Fruit fly (Drosophila melanogaster) whole organism, larva: Measurements from ENCODE around the gene CG44838.

Experiments used
- noc ChIP-seq: fragments of 200-800 bp; sonication (Bioruptor generic); optimal IDR thresholded peaks from 3 replicates; lab custom pipeline; 2019; ENCODE audit warnings: missing biosample characterization, mild to moderate bottlenecking, missing genetic modification characterization, moderate library complexity

The CG44838 gene

DNA sequence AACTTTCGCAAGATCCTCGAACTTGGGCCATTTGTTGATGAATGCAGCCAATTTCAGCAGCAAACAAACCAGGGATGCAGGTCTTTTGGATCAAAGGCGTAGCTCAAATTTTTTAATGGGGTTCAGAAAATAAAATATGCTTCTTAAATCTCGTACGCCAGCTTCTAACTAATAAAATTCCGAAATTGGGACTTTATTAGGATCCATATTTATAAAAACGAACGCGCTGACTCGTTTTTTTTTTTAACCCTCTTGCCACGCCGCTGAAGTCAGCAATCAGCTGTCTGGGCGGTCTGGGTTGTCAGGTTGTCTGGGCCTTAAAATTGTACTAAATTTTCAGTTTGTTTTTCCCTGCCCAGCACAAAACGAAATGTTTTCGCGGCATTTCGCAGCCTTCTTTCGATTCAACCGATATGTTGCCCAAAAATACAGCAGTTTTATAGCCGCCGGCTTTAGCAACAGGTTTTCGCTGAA lies 3.2 kb upstream of the CG44838 start, which contains the start of gene CG3437:
Gene CG3437, minus strand, starts transcription at position 51 of the 474 bp plus-strand sequence.
- peak; percentile 99 for TF ChIP-seq noc (tag; lab: Kevin White, UChicago)

DNA sequence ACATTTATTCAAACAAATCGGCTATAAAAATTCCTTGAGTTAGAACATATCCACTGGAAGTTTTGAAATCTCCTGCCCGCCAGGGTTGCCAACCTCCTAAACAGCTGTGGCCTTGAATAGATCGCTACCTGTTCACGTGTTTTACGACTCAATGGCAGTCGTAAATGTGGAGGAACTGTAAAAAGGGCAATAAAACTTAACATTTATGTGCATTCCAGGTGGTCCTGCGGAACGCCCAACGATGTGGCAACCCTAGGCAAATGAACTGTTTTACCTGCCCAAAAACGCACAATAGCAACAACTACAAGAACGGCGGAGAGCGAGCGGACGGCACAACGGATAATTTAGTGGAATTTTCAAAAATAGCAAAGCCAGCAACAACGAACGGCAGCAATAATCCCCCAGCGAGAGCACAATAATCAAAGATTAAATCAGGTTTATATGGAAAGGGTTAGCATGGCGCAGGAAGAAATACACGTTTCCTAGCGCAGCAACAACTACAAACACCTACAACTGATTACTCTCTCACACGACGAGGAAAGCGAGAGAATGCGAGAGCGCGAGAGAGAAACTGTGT lies 908 bp downstream of the CG44838 start:
- no peak for TF ChIP-seq noc (tag; lab: Kevin White, UChicago)

DNA sequence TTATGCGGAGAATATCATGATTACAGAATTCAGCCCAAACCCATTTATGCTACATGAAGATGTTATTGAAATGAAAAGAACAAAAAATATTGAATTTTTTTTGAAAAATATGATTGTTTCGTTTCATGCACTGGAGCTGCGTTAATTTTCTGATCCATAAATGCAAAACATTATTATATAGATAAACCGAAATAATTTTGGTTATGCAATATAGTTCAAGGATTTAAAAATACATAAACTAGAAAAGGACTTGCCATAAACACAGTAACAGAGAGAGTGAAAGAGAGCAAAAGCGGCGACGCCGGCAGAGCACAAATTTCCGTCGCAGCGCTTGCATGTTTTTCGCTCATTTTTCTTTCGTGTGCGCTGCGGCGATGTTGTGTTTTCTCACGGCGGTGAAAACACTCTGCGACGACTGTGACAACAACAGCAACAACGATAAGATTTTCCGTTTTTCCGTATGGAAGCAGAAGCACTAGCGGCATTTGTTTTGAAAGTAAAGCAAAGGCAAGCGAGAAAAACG lies 1.5 kb downstream of the CG44838 start:
- TF ChIP-seq noc (tag; lab: Kevin White, UChicago), result peak; percentile 85

DNA sequence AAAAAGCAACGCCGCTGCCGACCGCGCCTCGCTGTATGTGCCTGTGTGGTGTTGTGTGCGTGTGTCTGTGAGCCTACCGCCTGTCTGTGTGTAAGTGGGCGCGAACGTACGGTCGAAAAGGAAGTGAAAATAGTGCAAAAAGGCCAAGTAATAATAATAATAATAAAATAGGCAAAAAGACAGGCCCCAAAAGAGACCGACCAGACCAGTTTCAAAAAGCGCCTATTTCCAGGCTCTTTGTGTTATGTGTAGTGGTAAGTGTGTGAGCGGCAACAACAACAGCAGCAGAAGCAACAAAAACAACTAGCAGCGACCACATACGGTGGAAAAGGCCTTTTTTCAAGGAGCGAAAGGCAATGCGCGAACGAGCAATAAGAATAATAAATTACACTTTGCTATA lies 1.9 kb downstream of the CG44838 start:
- TF ChIP-seq noc (tag; lab: Kevin White, UChicago), result no peak

DNA sequence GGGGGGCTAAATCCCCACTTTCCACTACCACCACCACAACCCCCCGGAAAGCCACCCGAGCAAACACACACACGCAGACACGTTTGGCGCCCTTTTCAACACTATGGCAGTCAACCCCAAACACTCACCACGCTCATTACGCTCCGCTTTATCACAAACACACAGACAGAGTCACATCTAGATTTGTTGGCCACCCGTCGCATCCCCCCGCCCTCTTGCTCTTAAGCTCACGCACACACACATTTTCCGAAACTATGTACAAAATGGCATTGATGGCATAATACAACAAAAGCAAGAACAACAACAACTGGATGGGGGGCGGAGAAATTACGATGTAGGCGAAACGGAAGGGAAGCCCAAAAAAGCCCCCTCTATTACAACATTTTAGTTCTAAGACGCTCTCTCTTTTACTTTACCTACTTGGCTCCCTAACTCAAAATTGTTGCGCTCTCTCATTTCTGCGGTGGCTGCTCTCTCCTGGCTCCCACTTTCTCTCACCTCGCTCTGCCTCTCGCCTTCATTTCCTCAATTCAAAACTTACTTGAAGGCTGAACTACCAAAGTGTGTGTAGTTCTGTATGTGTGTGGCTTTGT lies 4.9 kb downstream of the CG44838 start:
- no peak for TF ChIP-seq noc (tag; lab: Kevin White, UChicago)

DNA sequence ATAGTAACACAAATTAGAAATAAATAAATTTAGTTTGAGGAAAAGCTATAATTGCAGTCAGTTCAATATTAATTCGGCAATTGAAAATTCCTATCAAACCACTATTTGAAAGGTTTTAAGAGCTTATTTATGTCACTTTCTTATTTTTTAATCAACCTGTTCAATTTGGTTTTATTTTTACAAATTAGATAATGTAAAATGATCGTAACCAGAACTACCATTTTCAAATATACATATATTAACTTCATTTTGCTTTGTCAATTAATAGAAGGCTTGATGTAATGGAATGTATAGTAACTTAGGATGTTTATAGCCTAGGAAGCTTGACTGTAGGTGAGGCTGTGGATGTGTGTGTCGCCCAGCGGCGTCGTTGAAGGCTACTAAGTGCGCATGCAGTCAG lies 5.7 kb downstream of the CG44838 start:
- peak; percentile 1 for TF ChIP-seq noc (tag; lab: Kevin White, UChicago)

DNA sequence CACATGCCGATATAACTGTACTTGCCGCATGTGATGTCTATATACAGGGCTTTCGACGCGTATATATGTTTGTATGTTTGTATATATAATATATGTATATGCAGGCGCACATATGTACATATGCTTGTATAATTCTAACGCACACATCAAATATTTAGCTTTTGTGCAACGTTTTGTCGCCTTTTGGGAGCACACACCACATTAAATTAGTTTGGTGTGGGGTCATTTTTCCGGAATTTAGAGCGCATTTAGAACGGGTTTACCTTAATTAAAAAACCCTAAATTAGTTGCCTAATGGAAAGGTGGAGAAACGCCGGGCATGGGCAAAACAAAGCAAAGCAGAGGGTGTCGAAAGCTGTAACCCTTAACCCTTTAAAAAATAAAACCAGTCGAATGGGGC lies 6.4 kb downstream of the CG44838 start:
- TF ChIP-seq noc (tag; lab: Kevin White, UChicago), result no peak

DNA sequence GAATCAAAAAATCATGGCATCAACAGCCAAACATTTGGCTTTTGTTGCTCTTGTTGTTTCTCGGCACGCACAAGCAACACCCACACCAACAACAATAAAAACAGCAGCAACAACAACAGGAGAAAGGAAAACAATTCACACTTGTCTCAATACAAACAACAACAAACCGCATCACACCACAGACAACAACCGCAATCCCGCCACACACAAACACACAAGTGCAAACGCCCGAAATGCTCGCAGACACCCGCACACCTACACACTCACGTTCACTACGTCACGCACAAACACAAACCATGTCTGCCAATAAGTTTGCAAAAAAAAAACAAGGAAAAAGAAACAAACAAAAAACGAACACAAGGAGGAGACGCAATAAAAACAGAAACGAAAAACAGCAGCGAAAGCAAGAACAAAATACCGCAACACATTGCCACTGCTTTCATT lies 6.9 kb downstream of the CG44838 start:
- no peak for TF ChIP-seq noc (tag; lab: Kevin White, UChicago)

DNA sequence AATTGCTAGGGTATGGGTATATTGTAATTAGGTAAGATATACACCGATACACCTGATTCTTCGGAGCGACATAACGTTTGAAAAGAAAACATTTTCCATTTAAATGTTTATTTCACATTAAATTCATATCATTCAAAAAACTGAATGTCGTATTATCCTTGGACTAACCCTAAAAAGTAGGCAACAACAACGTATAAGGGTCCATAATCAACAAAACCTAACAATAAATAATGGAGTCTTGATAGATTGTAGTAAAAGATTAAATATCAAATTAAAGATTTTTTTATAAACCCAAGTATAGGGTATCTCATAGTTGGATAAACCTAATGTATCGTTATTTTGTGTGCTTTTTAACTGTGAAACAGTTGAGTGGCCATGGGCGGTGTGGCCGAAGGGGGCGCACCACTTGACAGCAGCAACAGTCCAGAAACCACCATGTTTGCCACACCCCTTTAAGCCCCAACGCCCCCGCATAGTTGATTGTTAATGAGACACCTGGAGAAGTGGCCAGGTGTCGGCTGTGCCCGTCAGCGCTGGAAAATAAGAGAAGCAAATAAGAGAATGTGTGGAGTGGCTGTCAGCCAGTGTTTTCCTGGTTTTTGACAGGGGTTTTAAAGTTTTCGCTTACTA lies 7.5 kb downstream of the CG44838 start:
- TF ChIP-seq noc (tag; lab: Kevin White, UChicago), result peak; percentile 22

DNA sequence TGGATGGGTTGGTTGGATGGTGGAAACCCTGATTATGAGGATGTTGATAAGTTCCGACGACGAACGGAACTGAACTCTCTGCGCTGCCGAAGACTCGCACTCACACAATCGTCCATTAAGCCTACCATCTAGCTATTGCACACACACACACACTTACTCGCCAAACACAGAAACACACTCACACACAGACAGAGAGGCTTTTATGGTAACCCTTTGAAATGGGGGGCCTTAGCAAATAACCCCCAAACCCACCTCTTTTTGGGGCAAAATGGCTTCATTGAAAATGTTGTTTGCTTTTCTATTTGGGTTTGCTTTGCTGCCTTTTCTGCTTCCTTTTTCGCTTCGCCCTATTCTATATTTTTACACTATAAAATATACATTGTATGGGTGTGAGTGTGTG lies 8.2 kb downstream of the CG44838 start:
- TF ChIP-seq noc (tag; lab: Kevin White, UChicago), result no peak

DNA sequence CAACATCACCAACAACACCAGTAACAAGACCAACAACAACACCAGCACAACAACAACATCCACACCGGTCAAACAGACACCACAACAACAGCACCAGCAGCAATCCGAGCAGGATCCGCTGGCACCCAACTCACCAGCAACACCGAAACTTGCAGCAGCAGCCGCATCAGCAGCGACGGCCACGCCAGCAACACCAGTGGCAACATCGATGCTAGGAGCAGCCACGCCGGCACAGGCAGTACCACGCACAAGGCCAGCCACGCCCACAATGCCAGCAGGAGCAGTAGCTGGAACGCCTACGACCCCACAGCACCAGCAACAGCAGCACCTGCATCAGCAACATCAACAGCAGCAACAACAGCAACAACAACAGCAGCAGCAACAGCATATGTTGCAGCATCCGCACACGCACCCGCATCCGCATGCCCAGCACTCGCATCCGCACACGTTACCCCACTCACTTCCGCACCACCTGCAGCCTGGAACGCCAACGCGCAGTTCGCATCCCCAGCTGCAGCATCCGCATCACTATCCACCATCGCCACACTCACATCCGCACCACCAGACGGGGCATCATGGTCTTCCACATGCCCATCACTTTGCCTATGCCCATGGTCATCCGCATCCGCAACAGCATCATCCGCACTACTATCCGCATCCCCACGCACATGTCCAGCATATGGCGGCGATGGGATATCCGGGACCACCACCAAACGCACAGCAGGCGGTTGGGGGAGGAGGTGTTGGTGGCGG lies 10.5 kb downstream of the CG44838 start:
- TF ChIP-seq noc (tag; lab: Kevin White, UChicago), result no peak

DNA sequence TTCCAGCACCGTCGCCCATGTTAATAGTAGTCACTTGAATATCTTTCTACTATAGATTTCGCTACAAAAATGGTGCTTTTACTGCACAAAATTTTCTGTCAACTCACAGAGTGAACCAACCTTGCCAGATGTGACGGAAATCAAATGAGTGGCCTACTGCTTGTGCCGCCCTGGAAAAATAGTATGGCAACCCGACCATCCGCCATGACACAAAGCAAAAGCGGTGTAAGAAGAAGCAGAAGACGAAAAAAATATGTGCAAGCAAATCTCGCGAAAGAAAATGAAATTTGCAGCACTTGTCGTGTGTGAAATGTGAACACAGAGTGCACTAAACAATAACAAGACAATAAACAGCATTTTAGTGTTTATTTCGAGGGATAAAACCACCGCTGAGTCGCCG lies 16.0 kb downstream of the CG44838 start, which contains the start of the genes Uch-L5 and Jarid2:
Gene Uch-L5, minus strand, starts transcription at position 137 of the 400 bp plus-strand sequence.
Gene Jarid2, plus strand, starts transcription at position 210 of the 400 bp plus-strand sequence.
- no peak for TF ChIP-seq noc (tag; lab: Kevin White, UChicago)

DNA sequence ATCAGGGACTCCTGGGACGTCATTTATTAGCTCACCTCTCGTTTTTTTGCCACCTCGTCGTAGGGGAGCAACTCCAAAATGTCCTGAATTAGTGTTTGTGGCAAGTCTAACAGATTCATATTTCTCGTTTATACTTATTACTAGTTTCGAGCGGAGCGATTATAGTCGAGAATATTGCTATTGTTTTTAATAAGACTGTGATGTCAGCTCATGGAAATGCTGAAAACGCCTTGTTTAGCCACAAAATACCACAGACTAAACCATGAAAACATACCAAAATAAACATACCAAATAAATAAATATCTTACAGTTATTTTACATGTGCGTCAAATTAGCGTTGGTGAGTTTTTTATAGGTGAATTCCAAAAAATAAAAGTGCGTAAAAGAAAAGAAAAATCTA lies 26.7 kb downstream of the CG44838 start, which contains the start of gene pall:
Gene pall, minus strand, starts transcription at position 205 of the 400 bp plus-strand sequence.
- TF ChIP-seq noc (tag; lab: Kevin White, UChicago), result no peak

DNA sequence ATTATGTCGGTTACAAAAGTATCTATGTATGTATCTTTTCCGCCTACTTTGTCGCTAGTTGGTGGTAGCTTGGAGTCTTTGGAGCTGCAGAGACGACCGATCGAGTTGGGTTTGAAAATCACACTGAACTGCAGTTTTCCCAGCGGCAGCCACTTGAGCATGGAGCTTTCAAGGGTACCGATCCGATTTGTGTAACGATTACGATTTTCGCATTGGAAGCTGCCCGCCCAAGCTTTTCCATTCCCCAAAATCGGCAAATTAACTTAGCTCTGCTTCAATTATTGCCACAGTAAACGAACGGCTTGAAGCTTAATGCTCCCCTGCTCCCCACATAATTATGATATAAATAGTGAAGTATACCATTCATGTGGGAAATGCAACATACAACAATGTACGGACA lies 28.3 kb downstream of the CG44838 start, which contains the start of gene CG32036:
Gene CG32036, minus strand, starts transcription at position 101 of the 400 bp plus-strand sequence.
- no peak for TF ChIP-seq noc (tag; lab: Kevin White, UChicago)

DNA sequence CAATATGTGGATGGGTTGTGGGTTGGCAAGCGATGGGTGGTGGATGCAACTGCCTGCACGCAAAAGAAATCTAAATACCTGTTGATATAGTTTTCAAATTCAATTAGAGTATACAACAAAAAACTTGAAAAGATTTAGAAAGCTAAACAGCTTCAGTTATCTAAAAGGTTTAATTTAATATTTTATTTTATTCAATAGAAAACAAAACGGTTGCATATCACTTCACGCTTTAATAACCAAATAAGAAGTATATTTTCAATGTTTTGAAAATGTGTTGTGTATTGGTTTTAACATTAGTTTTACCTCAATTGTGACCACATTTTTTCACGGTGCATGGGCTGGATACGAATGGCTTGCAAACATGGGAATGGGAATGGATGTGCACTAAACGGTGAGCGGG lies 28.8 kb downstream of the CG44838 start:
- no peak for TF ChIP-seq noc (tag; lab: Kevin White, UChicago)
